Fruit fly (Drosophila melanogaster) whole organism, embryonic: ENCODE results near the gene BomBc3.

Experiments used
- Adf1 ChIP-seq: fragments of 200-800 bp; sonication (Bioruptor generic); IDR thresholded peaks from 2 replicates; pipeline ENCODE4 v1.3.6; 2022; ENCODE audit warnings: missing biosample characterization, missing genetic modification characterization
- Blimp-1 ChIP-seq: fragments of 200-800 bp; sonication (Bioruptor generic); optimal IDR thresholded peaks from 3 replicates; lab custom pipeline; 2018; ENCODE audit warnings: missing biosample characterization, missing genetic modification characterization, mild to moderate bottlenecking, moderate library complexity, missing genetic modification reagents
- BtbVII ChIP-seq: fragments of 200-800 bp; sonication (Bioruptor generic); optimal IDR thresholded peaks from 3 replicates; lab custom pipeline; 2017; ENCODE audit warnings: missing biosample characterization, mild to moderate bottlenecking, missing genetic modification characterization
- CG10274 ChIP-seq: fragments of 200-800 bp; sonication (Bioruptor generic); optimal IDR thresholded peaks from 3 replicates; lab custom pipeline; 2017; ENCODE audit warnings: missing biosample characterization, mild to moderate bottlenecking, missing genetic modification characterization
- CG12236 ChIP-seq: fragments of 200-800 bp; sonication (Bioruptor generic); optimal IDR thresholded peaks from 2 replicates; lab custom pipeline; 2016; ENCODE audit warnings: missing biosample characterization, missing genetic modification characterization
- CG13894 ChIP-seq: fragments of 200-800 bp; sonication (Bioruptor generic); optimal IDR thresholded peaks from 3 replicates; lab custom pipeline; 2018; ENCODE audit warnings: missing biosample characterization, mild to moderate bottlenecking, missing genetic modification characterization, moderate library complexity
- CG3407 ChIP-seq: fragments of 200-800 bp; sonication (Bioruptor generic); optimal IDR thresholded peaks from 2 replicates; lab custom pipeline; 2018; ENCODE audit warnings: missing biosample characterization, mild to moderate bottlenecking, missing genetic modification characterization
- CG4730 ChIP-seq: fragments of 200-800 bp; sonication (Bioruptor generic); IDR thresholded peaks from 2 replicates; pipeline ENCODE4 v1.3.6; 2022; ENCODE audit warnings: missing biosample characterization, missing genetic modification characterization
- CG4820 ChIP-seq: fragments of 200-800 bp; sonication (Bioruptor generic); optimal IDR thresholded peaks from 3 replicates; lab custom pipeline; 2016; ENCODE audit warnings: missing biosample characterization, missing genetic modification characterization
- CG4854 ChIP-seq: fragments of 200-800 bp; sonication (Bioruptor generic); optimal IDR thresholded peaks from 2 replicates; lab custom pipeline; 2016; ENCODE audit warnings: missing biosample characterization, missing genetic modification characterization, inconsistent platforms
- CG6683 ChIP-seq: fragments of 200-800 bp; sonication (Bioruptor generic); optimal IDR thresholded peaks from 2 replicates; lab custom pipeline; 2017; ENCODE audit warnings: missing biosample characterization, mild to moderate bottlenecking, missing genetic modification characterization, missing genetic modification reagents
- CG6813 ChIP-seq: fragments of 200-800 bp; sonication (Bioruptor generic); optimal IDR thresholded peaks from 2 replicates; lab custom pipeline; 2017; ENCODE audit warnings: missing biosample characterization, missing genetic modification characterization, mild to moderate bottlenecking, moderate library complexity, missing genetic modification reagents
- CG7745 ChIP-seq: fragments of 200-800 bp; sonication (Bioruptor generic); optimal IDR thresholded peaks from 2 replicates; lab custom pipeline; 2018; ENCODE audit warnings: missing biosample characterization, mild to moderate bottlenecking, missing genetic modification characterization, moderate library complexity
- CG8281 ChIP-seq: fragments of 200-800 bp; sonication (Bioruptor generic); optimal IDR thresholded peaks from 2 replicates; lab custom pipeline; 2018; ENCODE audit warnings: missing biosample characterization, mild to moderate bottlenecking, missing genetic modification characterization, moderate library complexity
- CG8290 ChIP-seq, 3 experiments: fragments of 200-800 bp; sonication (Bioruptor generic); optimal IDR thresholded peaks; 2 replicates each; lab custom pipeline; 2016 to 2019; ENCODE audit warnings: missing biosample characterization in 3 of 3, missing genetic modification characterization in 3 of 3, mild to moderate bottlenecking in 2 of 3, moderate library complexity in 1 of 3
- CG9797 ChIP-seq: fragments of 200-800 bp; sonication (Bioruptor generic); optimal IDR thresholded peaks from 3 replicates; lab custom pipeline; 2018; ENCODE audit warnings: missing biosample characterization, mild to moderate bottlenecking, missing genetic modification characterization
- D19A ChIP-seq: fragments of 200-800 bp; optimal IDR thresholded peaks from 3 replicates; lab custom pipeline; 2019; ENCODE audit warnings: missing biosample characterization, mild to moderate bottlenecking, missing genetic modification characterization, moderate library complexity
- Dref ChIP-seq: fragments of 200-800 bp; sonication (Bioruptor generic); IDR thresholded peaks from 2 replicates; pipeline ENCODE4 v1.3.6; 2022; ENCODE audit warnings: missing biosample characterization, missing genetic modification characterization
- Fer1 ChIP-seq: fragments of 200-800 bp; sonication (Bioruptor generic); optimal IDR thresholded peaks from 2 replicates; lab custom pipeline; 2017; ENCODE audit warnings: missing biosample characterization, mild to moderate bottlenecking, missing genetic modification characterization
- Neu2 ChIP-seq: fragments of 200-800 bp; sonication (Bioruptor generic); optimal IDR thresholded peaks from 3 replicates; lab custom pipeline; 2016; ENCODE audit warnings: missing biosample characterization, missing genetic modification characterization, borderline replicate concordance
- abd-A ChIP-seq: fragments of 200-800 bp; sonication (Bioruptor generic); optimal IDR thresholded peaks from 3 replicates; lab custom pipeline; 2019; ENCODE audit warnings: missing biosample characterization, mild to moderate bottlenecking, missing genetic modification characterization, moderate library complexity
- ara ChIP-seq: fragments of 200-800 bp; sonication (Bioruptor generic); IDR thresholded peaks from 2 replicates; pipeline ENCODE4 v1.3.6; 2022; ENCODE audit warnings: missing biosample characterization, missing genetic modification characterization
- ase ChIP-seq: fragments of 200-800 bp; sonication (Bioruptor generic); IDR thresholded peaks from 3 replicates; pipeline ENCODE4 v1.3.6; 2022; ENCODE audit warnings: missing biosample characterization, missing genetic modification characterization
- az2 ChIP-seq: fragments of 200-800 bp; sonication (Bioruptor generic); optimal IDR thresholded peaks from 3 replicates; lab custom pipeline; 2016; ENCODE audit warnings: missing biosample characterization, missing genetic modification characterization
- bab2 ChIP-seq: fragments of 200-800 bp; sonication (Bioruptor generic); optimal IDR thresholded peaks from 2 replicates; lab custom pipeline; 2016; ENCODE audit warnings: missing biosample characterization, missing genetic modification characterization
- bowl ChIP-seq: fragments of 200-800 bp; sonication (Bioruptor generic); IDR thresholded peaks from 2 replicates; pipeline ENCODE4 v1.3.6; 2022; ENCODE audit warnings: missing biosample characterization, missing genetic modification characterization
- chinmo ChIP-seq: fragments of 200-800 bp; sonication (Bioruptor generic); IDR thresholded peaks from 4 replicates; pipeline ENCODE4 v1.3.6; 2022; ENCODE audit warnings: missing biosample characterization, missing genetic modification characterization; ENCODE audit not compliant: partially characterized antibody
- croc ChIP-seq: fragments of 200-800 bp; sonication (Bioruptor generic); conservative IDR thresholded peaks from 3 replicates; pipeline ENCODE4 v1.3.6; 2022; ENCODE audit warnings: missing biosample characterization, missing genetic modification characterization
- dati ChIP-seq: fragments of 200-800 bp; sonication (Bioruptor generic); IDR thresholded peaks from 2 replicates; pipeline ENCODE4 v1.3.6; 2022; ENCODE audit warnings: missing biosample characterization, missing genetic modification characterization
- dm ChIP-seq: fragments of 200-800 bp; sonication (Bioruptor generic); optimal IDR thresholded peaks from 3 replicates; lab custom pipeline; 2016; ENCODE audit warnings: missing biosample characterization, missing genetic modification characterization
- dmrt99B ChIP-seq: fragments of 200-800 bp; sonication (Bioruptor generic); optimal IDR thresholded peaks from 2 replicates; lab custom pipeline; 2018; ENCODE audit warnings: missing biosample characterization, mild to moderate bottlenecking, missing genetic modification characterization, moderate library complexity
- ems ChIP-seq: fragments of 200-800 bp; sonication (Bioruptor generic); optimal IDR thresholded peaks from 3 replicates; lab custom pipeline; 2016; ENCODE audit warnings: missing biosample characterization, missing genetic modification characterization
- eve ChIP-seq, 2 experiments: fragments of >200 bp; optimal IDR thresholded peaks; 2 replicates each; lab custom pipeline; 2017; ENCODE audit warnings: missing biosample characterization in 2 of 2, missing genetic modification characterization in 2 of 2
- fd3F ChIP-seq: fragments of 200-800 bp; sonication (Bioruptor generic); optimal IDR thresholded peaks from 2 replicates; lab custom pipeline; 2018; ENCODE audit warnings: missing biosample characterization, mild to moderate bottlenecking, missing genetic modification characterization, moderate library complexity
- fd64A ChIP-seq: fragments of 200-800 bp; sonication (Bioruptor generic); optimal IDR thresholded peaks from 3 replicates; lab custom pipeline; 2018; ENCODE audit warnings: missing biosample characterization, mild to moderate bottlenecking, missing genetic modification characterization
- fd96Cb ChIP-seq: fragments of 200-800 bp; sonication (Bioruptor generic); optimal IDR thresholded peaks from 2 replicates; lab custom pipeline; 2018; ENCODE audit warnings: missing biosample characterization, mild to moderate bottlenecking, missing genetic modification characterization, moderate library complexity
- fru ChIP-seq: fragments of >200 bp; optimal IDR thresholded peaks from 2 replicates; lab custom pipeline; 2017
- fu2 ChIP-seq: fragments of 200-800 bp; sonication (Bioruptor generic); optimal IDR thresholded peaks from 2 replicates; lab custom pipeline; 2016; ENCODE audit warnings: missing biosample characterization, missing genetic modification characterization
- gem ChIP-seq: fragments of 200-800 bp; sonication (Bioruptor generic); optimal IDR thresholded peaks from 2 replicates; lab custom pipeline; 2019; ENCODE audit warnings: missing biosample characterization, mild to moderate bottlenecking, missing genetic modification characterization, moderate library complexity
- hb ChIP-seq: fragments of 200-800 bp; sonication (Bioruptor generic); IDR thresholded peaks from 3 replicates; pipeline ENCODE4 v1.3.6; 2022; ENCODE audit warnings: missing biosample characterization, missing genetic modification characterization; ENCODE audit not compliant: partially characterized antibody
- maf-S ChIP-seq: fragments of 200-800 bp; sonication (Bioruptor generic); optimal IDR thresholded peaks from 2 replicates; lab custom pipeline; 2016; ENCODE audit warnings: missing biosample characterization, missing genetic modification characterization
- mam ChIP-seq: fragments of 200-800 bp; sonication (Bioruptor generic); optimal IDR thresholded peaks from 3 replicates; lab custom pipeline; 2016; ENCODE audit warnings: missing biosample characterization, missing genetic modification characterization
- onecut ChIP-seq: fragments of 200-800 bp; sonication (Bioruptor generic); IDR thresholded peaks from 2 replicates; pipeline ENCODE4 v1.3.6; 2022; ENCODE audit warnings: missing biosample characterization, missing genetic modification characterization
- pnt ChIP-seq: fragments of 200-800 bp; sonication (Bioruptor generic); optimal IDR thresholded peaks from 3 replicates; lab custom pipeline; 2016; ENCODE audit warnings: missing biosample characterization, missing genetic modification characterization
- pros ChIP-seq: fragments of 200-800 bp; sonication (Bioruptor generic); optimal IDR thresholded peaks from 3 replicates; lab custom pipeline; 2019; ENCODE audit warnings: missing biosample characterization, mild to moderate bottlenecking, missing genetic modification characterization, moderate library complexity
- seq ChIP-seq: fragments of 200-800 bp; sonication (Bioruptor generic); IDR thresholded peaks from 2 replicates; pipeline ENCODE4 v1.3.6; 2022; ENCODE audit warnings: missing biosample characterization, missing genetic modification characterization
- sima ChIP-seq: fragments of 200-800 bp; sonication (Bioruptor generic); optimal IDR thresholded peaks from 2 replicates; lab custom pipeline; 2016; ENCODE audit warnings: missing biosample characterization, missing genetic modification characterization
- tio ChIP-seq: fragments of 200-800 bp; sonication (Bioruptor generic); optimal IDR thresholded peaks from 2 replicates; lab custom pipeline; 2017; ENCODE audit warnings: missing biosample characterization, missing genetic modification characterization, inconsistent platforms
- toy ChIP-seq: fragments of 200-800 bp; sonication (Bioruptor generic); IDR thresholded peaks from 2 replicates; pipeline ENCODE4 v1.3.6; 2022; ENCODE audit warnings: missing biosample characterization, missing genetic modification characterization
- vvl ChIP-seq: fragments of 200-800 bp; sonication (Bioruptor generic); IDR thresholded peaks from 2 replicates; pipeline ENCODE4 v1.3.6; 2022; ENCODE audit warnings: missing biosample characterization, missing genetic modification characterization
- zen ChIP-seq: fragments of 200-800 bp; sonication (Bioruptor generic); optimal IDR thresholded peaks from 3 replicates; lab custom pipeline; 2018; ENCODE audit warnings: missing biosample characterization, mild to moderate bottlenecking, missing genetic modification characterization, moderate library complexity
- zf30C ChIP-seq: fragments of 200-800 bp; sonication (Bioruptor generic); optimal IDR thresholded peaks from 3 replicates; lab custom pipeline; 2018; ENCODE audit warnings: missing biosample characterization, mild to moderate bottlenecking, missing genetic modification characterization

The BomBc3 gene

dm6 chr3R:22134462-22134861, 47.6 kb downstream of the BomBc3 start (continued):
- TF ChIP-seq onecut (GFP tag; lab: Robert Waterston, UW) (peak; percentile 78), vvl (GFP tag; lab: Robert Waterston, UW) (no peak), hb (GFP tag; lab: Robert Waterston, UW) (no peak), CG12236 (GFP tag; lab: Kevin White, UChicago) (no peak), D19A (tag; lab: Kevin White, UChicago) (no peak), ase (GFP tag; lab: Robert Waterston, UW) (no peak), fd64A (no peak), dmrt99B (tag; lab: Kevin White, UChicago) (no peak), pros (peak; percentile 86), dm (GFP tag; lab: Kevin White, UChicago) (no peak), CG10274 (GFP tag; lab: Kevin White, UChicago) (no peak), tio (GFP tag; lab: Kevin White, UChicago) (no peak), Blimp-1 (no peak), ara (GFP tag; lab: Robert Waterston, UW) (no peak), fru (lab: Kevin White, UChicago) (no peak), CG4820 (no peak), dati (no peak), seq (GFP tag; lab: Robert Waterston, UW) (0 out of 2 replicates have a peak, but pooled peaks have one; percentile 21), CG4730 (GFP tag; lab: Robert Waterston, UW) (no peak), BtbVII (no peak), CG7745 (peak; percentile 10), abd-A (tag; lab: Kevin White, UChicago) (no peak), croc (no peak), eve (GFP tag; optimal IDR thresholded peaks at IDR 0.05; lab: Kevin White, UChicago) (no peak), CG6683 (no peak), fd96Cb (tag; lab: Kevin White, UChicago) (no peak), mam (GFP tag; lab: Kevin White, UChicago) (no peak), zen (tag; lab: Kevin White, UChicago) (peak; percentile 37), az2 (GFP tag; lab: Kevin White, UChicago) (no peak), CG4854 (GFP tag; lab: Kevin White, UChicago) (no peak), pnt (GFP tag; lab: Kevin White, UChicago) (no peak), toy (no peak), bowl (GFP tag; lab: Robert Waterston, UW) (no peak), fd3F (GFP tag; lab: Kevin White, UChicago) (no peak), CG8281 (tag; lab: Kevin White, UChicago) (peak; percentile 2), zf30C (GFP tag; lab: Kevin White, UChicago) (no peak), maf-S (no peak), CG13894 (no peak), CG8290 (GFP tag; optimal IDR thresholded peaks at IDR 0.05; lab: Kevin White, UChicago) (no peak), CG8290 (tag; optimal IDR thresholded peaks at IDR 0.05; lab: Kevin White, UChicago) (no peak), Fer1 (no peak), gem (tag; lab: Kevin White, UChicago) (no peak), fu2 (no peak), bab2 (GFP tag; lab: Kevin White, UChicago) (no peak), chinmo (GFP tag; lab: Robert Waterston, UW) (no peak), Neu2 (GFP tag; lab: Kevin White, UChicago) (peak; percentile 70), CG3407 (GFP tag; lab: Kevin White, UChicago) (no peak), ems (GFP tag; lab: Kevin White, UChicago) (no peak), CG6813 (GFP tag; lab: Kevin White, UChicago) (no peak), Adf1 (GFP tag; lab: Robert Waterston, UW) (no peak), Dref (GFP tag; lab: Robert Waterston, UW) (no peak), sima (GFP tag; lab: Kevin White, UChicago) (no peak), CG9797 (no peak)
